Fruit fly (Drosophila melanogaster) whole organism, embryonic: ENCODE results near the gene CG10185.
A peak's percentile ranks its signal among the peaks of the same experiment; 100 is the strongest.

Source experiments
- Bgb ChIP-seq: fragments of 200-800 bp; sonication (Bioruptor generic); IDR thresholded peaks from 2 replicates; pipeline ENCODE4 v1.3.6; 2022; ENCODE audit warnings: missing biosample characterization, missing genetic modification characterization; ENCODE audit not compliant: partially characterized antibody
- CG10321 ChIP-seq: fragments of 200-800 bp; sonication (Bioruptor generic); IDR thresholded peaks from 2 replicates; pipeline ENCODE4 v1.3.6; 2022; ENCODE audit warnings: missing biosample characterization, missing genetic modification characterization
- CG11085 ChIP-seq: fragments of 200-800 bp; sonication (Bioruptor generic); IDR thresholded peaks from 2 replicates; pipeline ENCODE4 v1.3.6; 2022; ENCODE audit warnings: missing biosample characterization, missing genetic modification characterization
- CG12071 ChIP-seq: fragments of 200-800 bp; sonication (Bioruptor generic); optimal IDR thresholded peaks from 3 replicates; lab custom pipeline; 2018; ENCODE audit warnings: missing biosample characterization, mild to moderate bottlenecking, missing genetic modification characterization
- CG14441 ChIP-seq: fragments of 200-800 bp; sonication (Bioruptor generic); IDR thresholded peaks from 2 replicates; pipeline ENCODE4 v1.3.6; 2022; ENCODE audit warnings: missing biosample characterization, missing genetic modification characterization
- CG1603 ChIP-seq: fragments of 200-800 bp; sonication (Bioruptor generic); optimal IDR thresholded peaks from 2 replicates; lab custom pipeline; 2019; ENCODE audit warnings: missing biosample characterization, mild to moderate bottlenecking, missing genetic modification characterization, moderate library complexity
- CG16863 ChIP-seq: fragments of 200-800 bp; sonication (Bioruptor generic); optimal IDR thresholded peaks from 3 replicates; lab custom pipeline; 2016; ENCODE audit warnings: missing biosample characterization, missing genetic modification characterization
- CG17186 ChIP-seq: fragments of 200-800 bp; sonication (Bioruptor generic); optimal IDR thresholded peaks from 3 replicates; lab custom pipeline; 2017; ENCODE audit warnings: missing biosample characterization, missing genetic modification reagents, missing genetic modification characterization
- CG2116 ChIP-seq: fragments of 200-800 bp; sonication (Bioruptor generic); optimal IDR thresholded peaks from 3 replicates; lab custom pipeline; 2018; ENCODE audit warnings: missing biosample characterization, mild to moderate bottlenecking, missing genetic modification characterization
- CG31224 ChIP-seq: fragments of 200-800 bp; sonication (Bioruptor generic); IDR thresholded peaks from 2 replicates; pipeline ENCODE4 v1.3.6; 2022; ENCODE audit warnings: missing biosample characterization, missing genetic modification characterization
- CG3163 ChIP-seq: fragments of 200-800 bp; sonication (Bioruptor generic); optimal IDR thresholded peaks from 3 replicates; lab custom pipeline; 2016; ENCODE audit warnings: missing biosample characterization, missing genetic modification characterization
- CG4328 ChIP-seq: fragments of 200-800 bp; sonication (Bioruptor generic); optimal IDR thresholded peaks from 3 replicates; lab custom pipeline; 2017; ENCODE audit warnings: missing biosample characterization, missing genetic modification reagents, missing genetic modification characterization
- CG5953 ChIP-seq: fragments of 200-800 bp; sonication (Bioruptor generic); IDR thresholded peaks from 2 replicates; pipeline ENCODE4 v1.3.6; 2022; ENCODE audit warnings: missing biosample characterization, missing genetic modification characterization
- CG6272 ChIP-seq: fragments of 200-800 bp; sonication (Bioruptor generic); IDR thresholded peaks from 2 replicates; pipeline ENCODE4 v1.3.6; 2022; ENCODE audit warnings: missing biosample characterization, missing genetic modification characterization
- CG7271 ChIP-seq: fragments of 200-800 bp; sonication (Bioruptor generic); optimal IDR thresholded peaks from 2 replicates; lab custom pipeline; 2018; ENCODE audit warnings: missing biosample characterization, mild to moderate bottlenecking, missing genetic modification characterization, moderate library complexity
- CG7928 ChIP-seq: fragments of 200-800 bp; sonication (Bioruptor generic); optimal IDR thresholded peaks from 2 replicates; lab custom pipeline; 2017; ENCODE audit warnings: missing biosample characterization, mild to moderate bottlenecking, missing genetic modification characterization
- CG7987 ChIP-seq: fragments of 200-800 bp; sonication (Bioruptor generic); optimal IDR thresholded peaks from 2 replicates; lab custom pipeline; 2018; ENCODE audit warnings: missing biosample characterization, mild to moderate bottlenecking, missing genetic modification characterization, moderate library complexity
- CG8281 ChIP-seq: fragments of 200-800 bp; sonication (Bioruptor generic); optimal IDR thresholded peaks from 2 replicates; lab custom pipeline; 2018; ENCODE audit warnings: missing biosample characterization, mild to moderate bottlenecking, missing genetic modification characterization, moderate library complexity
- CG8388 ChIP-seq: fragments of 200-800 bp; sonication (Bioruptor generic); optimal IDR thresholded peaks from 2 replicates; lab custom pipeline; 2019; ENCODE audit warnings: missing biosample characterization, mild to moderate bottlenecking, missing genetic modification characterization, moderate library complexity
- CG9932 ChIP-seq: fragments of 200-800 bp; sonication (Bioruptor generic); IDR thresholded peaks from 2 replicates; pipeline ENCODE4 v1.3.6; 2022; ENCODE audit warnings: missing biosample characterization, missing genetic modification characterization
- D19B ChIP-seq: fragments of 200-800 bp; sonication (Bioruptor generic); optimal IDR thresholded peaks from 2 replicates; lab custom pipeline; 2017; ENCODE audit warnings: missing biosample characterization, mild to moderate bottlenecking, missing genetic modification characterization
- Dip2 ChIP-seq: fragments of 200-800 bp; sonication (Bioruptor generic); IDR thresholded peaks from 2 replicates; pipeline ENCODE4 v1.3.6; 2022; ENCODE audit warnings: missing biosample characterization, missing genetic modification characterization
- Hr78 ChIP-seq, 2 experiments: fragments of 200-800 bp in 1 of 2; fragments of >200 bp in 1 of 2; sonication (Bioruptor generic) in 1 of 2; optimal IDR thresholded peaks; 2 replicates each; lab custom pipeline; 2017 to 2019; ENCODE audit warnings: missing biosample characterization in 2 of 2, missing genetic modification characterization in 2 of 2, mild to moderate bottlenecking in 1 of 2, moderate library complexity in 1 of 2
- Kr ChIP-seq: fragments of 200-800 bp; sonication (Bioruptor generic); optimal IDR thresholded peaks from 2 replicates; lab custom pipeline; 2017; ENCODE audit warnings: missing biosample characterization, mild to moderate bottlenecking, missing genetic modification characterization
- PHDP ChIP-seq: fragments of 200-800 bp; sonication (Bioruptor generic); optimal IDR thresholded peaks from 3 replicates; lab custom pipeline; 2018; ENCODE audit warnings: missing biosample characterization, mild to moderate bottlenecking, missing genetic modification characterization, moderate library complexity
- Pdp1 ChIP-seq, 2 experiments: fragments of 200-800 bp; sonication (Bioruptor generic); optimal IDR thresholded peaks; 3 replicates each; lab custom pipeline; 2016; ENCODE audit warnings: missing biosample characterization in 2 of 2, missing genetic modification characterization in 2 of 2, mild to moderate bottlenecking in 1 of 2, moderate library complexity in 1 of 2
- Stat92E ChIP-seq, 3 experiments: fragments of >200 bp in 2 of 3; fragments of 200-800 bp in 1 of 3; sonication (Bioruptor generic) in 1 of 3; optimal IDR thresholded peaks; 2 replicates each; lab custom pipeline; 2017 to 2019; ENCODE audit warnings: missing biosample characterization in 3 of 3, missing genetic modification characterization in 3 of 3, mild to moderate bottlenecking in 1 of 3, moderate library complexity in 1 of 3
- Vsx1 ChIP-seq: fragments of 200-800 bp; sonication (Bioruptor generic); optimal IDR thresholded peaks from 2 replicates; lab custom pipeline; 2017; ENCODE audit warnings: missing biosample characterization, mild to moderate bottlenecking, missing genetic modification characterization, missing genetic modification reagents
- YL-1 ChIP-seq: fragments of 200-800 bp; sonication (Bioruptor generic); optimal IDR thresholded peaks from 3 replicates; lab custom pipeline; 2017; ENCODE audit warnings: missing biosample characterization, mild to moderate bottlenecking, missing genetic modification characterization
- aop ChIP-seq: fragments of 200-800 bp; sonication (Bioruptor generic); IDR thresholded peaks from 2 replicates; pipeline ENCODE4 v1.3.6; 2022; ENCODE audit warnings: missing biosample characterization, missing genetic modification characterization
- ato ChIP-seq: fragments of 200-800 bp; sonication (Bioruptor generic); IDR thresholded peaks from 2 replicates; pipeline ENCODE4 v1.3.6; 2022; ENCODE audit warnings: missing biosample characterization, missing genetic modification characterization; ENCODE audit not compliant: partially characterized antibody
- bowl ChIP-seq: fragments of 200-800 bp; sonication (Bioruptor generic); IDR thresholded peaks from 2 replicates; pipeline ENCODE4 v1.3.6; 2022; ENCODE audit warnings: missing biosample characterization, missing genetic modification characterization
- croc ChIP-seq: fragments of 200-800 bp; sonication (Bioruptor generic); conservative IDR thresholded peaks from 3 replicates; pipeline ENCODE4 v1.3.6; 2022; ENCODE audit warnings: missing biosample characterization, missing genetic modification characterization
- dm ChIP-seq: fragments of 200-800 bp; sonication (Bioruptor generic); optimal IDR thresholded peaks from 3 replicates; lab custom pipeline; 2016; ENCODE audit warnings: missing biosample characterization, missing genetic modification characterization
- ems ChIP-seq: fragments of 200-800 bp; sonication (Bioruptor generic); optimal IDR thresholded peaks from 3 replicates; lab custom pipeline; 2016; ENCODE audit warnings: missing biosample characterization, missing genetic modification characterization
- eyg ChIP-seq: fragments of 200-800 bp; sonication (Bioruptor generic); optimal IDR thresholded peaks from 3 replicates; lab custom pipeline; 2016; ENCODE audit warnings: missing biosample characterization, missing genetic modification characterization
- ftz-f1 ChIP-seq: fragments of 200-800 bp; sonication (Bioruptor generic); optimal IDR thresholded peaks from 2 replicates; lab custom pipeline; 2016; ENCODE audit warnings: missing biosample characterization, missing genetic modification characterization
- gce ChIP-seq: fragments of 200-800 bp; sonication (Bioruptor generic); IDR thresholded peaks from 3 replicates; pipeline ENCODE4 v1.3.6; 2022; ENCODE audit warnings: missing biosample characterization, missing genetic modification characterization
- gsb-n ChIP-seq: fragments of 200-800 bp; sonication (Bioruptor generic); optimal IDR thresholded peaks from 3 replicates; lab custom pipeline; 2018; ENCODE audit warnings: missing biosample characterization, mild to moderate bottlenecking, missing genetic modification characterization
- gt ChIP-seq: fragments of 200-800 bp; sonication (Bioruptor generic); IDR thresholded peaks from 2 replicates; pipeline ENCODE4 v1.3.6; 2022; ENCODE audit warnings: missing biosample characterization, missing genetic modification characterization
- hkb ChIP-seq, 2 experiments: fragments of 200-800 bp in 1 of 2; fragments of >200 bp in 1 of 2; sonication (Bioruptor generic) in 1 of 2; IDR thresholded peaks in 1 of 2; optimal IDR thresholded peaks in 1 of 2; 2 replicates each; pipeline versions ENCODE4 v1.3.6 to Lab custom; 2017 to 2022; ENCODE audit warnings: missing biosample characterization in 1 of 2, missing genetic modification characterization in 1 of 2
- ind ChIP-seq: fragments of 200-800 bp; sonication (Bioruptor generic); optimal IDR thresholded peaks from 3 replicates; lab custom pipeline; 2016; ENCODE audit warnings: missing biosample characterization, missing genetic modification characterization
- pfk ChIP-seq: fragments of 200-800 bp; sonication (Bioruptor generic); optimal IDR thresholded peaks from 2 replicates; lab custom pipeline; 2018; ENCODE audit warnings: missing biosample characterization, mild to moderate bottlenecking, missing genetic modification characterization, moderate library complexity
- sd ChIP-seq: fragments of 200-800 bp; sonication (Bioruptor generic); optimal IDR thresholded peaks from 3 replicates; lab custom pipeline; 2018; ENCODE audit warnings: missing biosample characterization, mild to moderate bottlenecking, missing genetic modification characterization, moderate library complexity
- shn ChIP-seq: fragments of 200-800 bp; sonication (Bioruptor generic); optimal IDR thresholded peaks from 3 replicates; lab custom pipeline; 2016; ENCODE audit warnings: missing biosample characterization, missing genetic modification characterization
- stwl ChIP-seq: fragments of 200-800 bp; sonication (Bioruptor generic); optimal IDR thresholded peaks from 3 replicates; lab custom pipeline; 2018; ENCODE audit warnings: missing biosample characterization, mild to moderate bottlenecking, missing genetic modification characterization, moderate library complexity
- tio ChIP-seq: fragments of 200-800 bp; sonication (Bioruptor generic); optimal IDR thresholded peaks from 2 replicates; lab custom pipeline; 2017; ENCODE audit warnings: missing biosample characterization, missing genetic modification characterization, inconsistent platforms
- tup ChIP-seq: fragments of 200-800 bp; sonication (Bioruptor generic); optimal IDR thresholded peaks from 2 replicates; lab custom pipeline; 2016; ENCODE audit warnings: missing biosample characterization, mild to moderate bottlenecking, missing genetic modification characterization, moderate library complexity
- zen ChIP-seq: fragments of 200-800 bp; sonication (Bioruptor generic); optimal IDR thresholded peaks from 3 replicates; lab custom pipeline; 2018; ENCODE audit warnings: missing biosample characterization, mild to moderate bottlenecking, missing genetic modification characterization, moderate library complexity

CG10185 gene

dm6 chr3R:16025587-16026223, 41.7 kb downstream of the CG10185 start, which contains the start of gene pnr (continued):
- no peak for TF ChIP-seq YL-1 (GFP tag; lab: Kevin White, UChicago)
- no peak for TF ChIP-seq CG7928 (GFP tag; lab: Kevin White, UChicago)
- TF ChIP-seq CG8388: no peak
- TF ChIP-seq shn (GFP tag; lab: Kevin White, UChicago): no peak
- peak; percentile 46; the same call in 1 of the 2 replicates for TF ChIP-seq Bgb (GFP tag; lab: Robert Waterston, UW)
- no peak for TF ChIP-seq CG9932 (GFP tag; lab: Robert Waterston, UW)
- TF ChIP-seq CG7271 (tag; lab: Kevin White, UChicago): no peak
- no peak for TF ChIP-seq PHDP (tag; lab: Kevin White, UChicago)
- TF ChIP-seq ato (GFP tag; lab: Robert Waterston, UW): no peak; the same call in 1 of the 2 replicates
- no peak for TF ChIP-seq D19B (GFP tag; lab: Kevin White, UChicago)
- no peak for TF ChIP-seq stwl (tag; lab: Kevin White, UChicago)
- TF ChIP-seq CG4328 (GFP tag; lab: Kevin White, UChicago): no peak
- peak; percentile 1 for TF ChIP-seq CG17186 (GFP tag; lab: Kevin White, UChicago)
- no peak for TF ChIP-seq CG16863 (GFP tag; lab: Kevin White, UChicago)
- TF ChIP-seq ftz-f1 (GFP tag; lab: Kevin White, UChicago): peak; percentile 38
- 0 out of 2 replicates have a peak, but pooled peaks have one; percentile 35 for TF ChIP-seq aop (GFP tag; lab: Robert Waterston, UW)
- no peak for TF ChIP-seq CG8281 (tag; lab: Kevin White, UChicago)
- TF ChIP-seq CG2116 (GFP tag; lab: Kevin White, UChicago): peak; percentile 33
- TF ChIP-seq bowl (GFP tag; lab: Robert Waterston, UW): no peak
- no peak for TF ChIP-seq tup
- peak; percentile 41 for TF ChIP-seq sd (tag; lab: Kevin White, UChicago)
- TF ChIP-seq CG11085 (GFP tag; lab: Robert Waterston, UW): no peak
- no peak for TF ChIP-seq Dip2 (GFP tag; lab: Robert Waterston, UW)
- peak; percentile 19 for TF ChIP-seq CG1603
- TF ChIP-seq CG31224 (GFP tag; lab: Robert Waterston, UW): no peak
- TF ChIP-seq tio (GFP tag; lab: Kevin White, UChicago): no peak
- no peak for TF ChIP-seq hkb (optimal IDR thresholded peaks at IDR 0.05; lab: Kevin White, UChicago)
- TF ChIP-seq hkb (GFP tag; IDR thresholded peaks at IDR 0.05; lab: Robert Waterston, UW): peak; percentile 41; the same call in 1 of the 2 replicates
- peak; percentile 94 for TF ChIP-seq CG10321 (GFP tag; lab: Robert Waterston, UW)
- TF ChIP-seq Vsx1 (GFP tag; lab: Kevin White, UChicago): peak; percentile 32
- no peak for TF ChIP-seq ems (GFP tag; lab: Kevin White, UChicago)
- no peak for TF ChIP-seq gt
- TF ChIP-seq CG6272 (GFP tag; lab: Robert Waterston, UW): no peak
- TF ChIP-seq Kr (GFP tag; lab: Kevin White, UChicago): peak; percentile 48
- TF ChIP-seq CG5953 (GFP tag; lab: Robert Waterston, UW): no peak
- no peak for TF ChIP-seq Stat92E (GFP tag; optimal IDR thresholded peaks at IDR 0.05; lab: Kevin White, UChicago)
- TF ChIP-seq CG7987 (GFP tag; lab: Kevin White, UChicago): peak; percentile 16
- no peak for TF ChIP-seq pfk (GFP tag; lab: Kevin White, UChicago)
- TF ChIP-seq dm (GFP tag; lab: Kevin White, UChicago): no peak
- TF ChIP-seq gce (GFP tag; lab: Robert Waterston, UW): peak; percentile 39; the same call in 1 of the 3 replicates
- no peak for TF ChIP-seq croc (GFP tag; lab: Robert Waterston, UW)
- TF ChIP-seq CG14441 (GFP tag; lab: Robert Waterston, UW): no peak; the same call in 1 of the 2 replicates
- TF ChIP-seq zen (tag; lab: Kevin White, UChicago): peak; percentile 8
- no peak for TF ChIP-seq Hr78 (GFP tag; optimal IDR thresholded peaks at IDR 0.05; lab: Kevin White, UChicago)
- TF ChIP-seq eyg (GFP tag; lab: Kevin White, UChicago): no peak
- TF ChIP-seq CG3163 (GFP tag; lab: Kevin White, UChicago): peak; percentile 39
- no peak for TF ChIP-seq ind (GFP tag; lab: Kevin White, UChicago)
- peak; percentile 37 for TF ChIP-seq gsb-n
- TF ChIP-seq Pdp1 (GFP tag; optimal IDR thresholded peaks at IDR 0.05; lab: Kevin White, UChicago): peak in 1 of 2 experiments; percentile 86
- no peak for TF ChIP-seq CG12071 (GFP tag; lab: Kevin White, UChicago)
